Worm (Caenorhabditis elegans): Measurements from ENCODE around the gene F01E11.3.

ce11 chrX:6956299-6956698 lies 10.9 kb upstream of the F01E11.3 start, which contains the start of gene inx-1:
- no peak for TF ChIP-seq aly-2 (tag; optimal IDR thresholded peaks at IDR 0.05)
- no peak for TF ChIP-seq jun-1 (tag; optimal IDR thresholded peaks at IDR 0.05)
- TF ChIP-seq R02D3.7 (tag; optimal IDR thresholded peaks at IDR 0.05): no peak
- TF ChIP-seq nhr-77 (tag; optimal IDR thresholded peaks at IDR 0.05): no peak
- no peak for TF ChIP-seq nhr-28 (tag; optimal IDR thresholded peaks at IDR 0.05)
